Worm (Caenorhabditis elegans) whole organism, L4 larva: ENCODE measurements around the gene srbc-79.

Experiments
- F10B5.3 ChIP-seq: sonication (generic microtip); optimal IDR thresholded peaks from 2 replicates; lab custom pipeline; 2016; ENCODE audit warnings: mild to moderate bottlenecking, missing genetic modification characterization, missing compliant biosample characterization
- F37D6.2 ChIP-seq: sonication (generic microtip); optimal IDR thresholded peaks from 2 replicates; lab custom pipeline; 2016; ENCODE audit warnings: mild to moderate bottlenecking, missing genetic modification characterization, missing compliant biosample characterization
- F44E2.7 ChIP-seq: fragments of 200-800 bp; sonication (Bioruptor generic); IDR thresholded peaks from 2 replicates; pipeline ENCODE4 v2.1.2; 2022; ENCODE audit warnings: missing genetic modification characterization, missing compliant biosample characterization
- R02D3.7 ChIP-seq: fragments of 150-350 bp; sonication (generic microtip); optimal IDR thresholded peaks from 3 replicates; lab custom pipeline; 2014; ENCODE audit warnings: missing biosample characterization, missing genetic modification characterization
- T26A8.4 ChIP-seq: fragments of 200-800 bp; sonication (Bioruptor generic); IDR thresholded peaks from 2 replicates; pipeline ENCODE4 v1.3.6; 2022; ENCODE audit warnings: missing genetic modification characterization, missing compliant biosample characterization
- Y105C5A.15 ChIP-seq: fragments of 200-800 bp; sonication (Bioruptor generic); IDR thresholded peaks from 2 replicates; pipeline ENCODE4 v1.3.6; 2022; ENCODE audit warnings: missing genetic modification characterization, missing compliant biosample characterization
- Y48G9A.11 ChIP-seq: fragments of 200-800 bp; sonication (Bioruptor generic); IDR thresholded peaks from 2 replicates; pipeline ENCODE4 v1.3.6; 2022; ENCODE audit warnings: missing genetic modification reagents, missing genetic modification characterization, missing compliant biosample characterization
- ZK546.5 ChIP-seq, 2 experiments: sonication (generic microtip); optimal IDR thresholded peaks; 2 replicates each; lab custom pipeline; 2017; ENCODE audit warnings: missing biosample characterization in 2 of 2, missing genetic modification characterization in 2 of 2
- aha-1 ChIP-seq: fragments of 150-350 bp; peaks from one replicate; lab custom pipeline; 2014; ENCODE audit warnings: missing biosample characterization, missing genetic modification characterization
- aly-2 ChIP-seq: sonication (generic microtip); optimal IDR thresholded peaks from 2 replicates; lab custom pipeline; 2018; ENCODE audit warnings: missing biosample characterization, missing genetic modification characterization
- ama-1 ChIP-seq: fragments of 150-350 bp; optimal IDR thresholded peaks from 2 replicates; lab custom pipeline; 2014; ENCODE audit warnings: inconsistent platforms, mixed read lengths
- attf-4 ChIP-seq: sonication (generic microtip); optimal IDR thresholded peaks from 3 replicates; lab custom pipeline; 2017; ENCODE audit warnings: missing biosample characterization, missing genetic modification characterization
- ceh-28 ChIP-seq: fragments of 150-350 bp; optimal IDR thresholded peaks from 2 replicates; lab custom pipeline; 2014; ENCODE audit warnings: missing biosample characterization, missing genetic modification reagents, missing genetic modification characterization
- ceh-44 ChIP-seq: fragments of 200-800 bp; sonication (Bioruptor generic); IDR thresholded peaks from 2 replicates; pipeline ENCODE4 v1.3.6; 2022; ENCODE audit warnings: missing genetic modification reagents, missing genetic modification characterization, missing compliant biosample characterization
- ceh-82 ChIP-seq: sonication (generic microtip); optimal IDR thresholded peaks from 2 replicates; lab custom pipeline; 2017; ENCODE audit warnings: missing biosample characterization, missing genetic modification characterization
- ces-1 ChIP-seq: fragments of 150-350 bp; sonication (generic microtip); optimal IDR thresholded peaks from 4 replicates; lab custom pipeline; 2014; ENCODE audit warnings: missing biosample characterization, missing genetic modification reagents, missing genetic modification characterization
- daf-16 ChIP-seq, 3 experiments: sonication (generic microtip); optimal IDR thresholded peaks; 2 replicates each; lab custom pipeline; 2016 to 2017; ENCODE audit warnings: missing genetic modification characterization in 3 of 3, missing genetic modification reagents in 3 of 3, mild to moderate bottlenecking in 2 of 3, missing compliant biosample characterization in 2 of 3, missing biosample characterization in 1 of 3, moderate library complexity in 1 of 3
- dmd-9 ChIP-seq: fragments of 200-800 bp; sonication (Bioruptor generic); IDR thresholded peaks from 2 replicates; pipeline ENCODE4 v1.3.6; 2022; ENCODE audit warnings: missing genetic modification reagents, missing genetic modification characterization, missing compliant biosample characterization
- dpl-1 ChIP-seq: fragments of 150-350 bp; optimal IDR thresholded peaks from 2 replicates; lab custom pipeline; 2014; ENCODE audit warnings: missing biosample characterization, missing genetic modification reagents, missing genetic modification characterization
- dve-1 ChIP-seq: sonication (generic microtip); optimal IDR thresholded peaks from 2 replicates; lab custom pipeline; 2017; ENCODE audit warnings: antibody characterized with exemption, mild to moderate bottlenecking, missing genetic modification characterization, missing compliant biosample characterization; ENCODE audit not compliant: insufficient read depth
- egl-27 ChIP-seq: sonication (generic microtip); optimal IDR thresholded peaks from 3 replicates; lab custom pipeline; 2017; ENCODE audit warnings: missing biosample characterization, missing genetic modification reagents, missing genetic modification characterization
- egl-43 ChIP-seq: fragments of 200-800 bp; sonication (Bioruptor generic); IDR thresholded peaks from 2 replicates; pipeline ENCODE4 v1.3.6; 2022; ENCODE audit warnings: missing genetic modification reagents, missing genetic modification characterization, missing compliant biosample characterization
- fkh-10 ChIP-seq: fragments of 150-350 bp; optimal IDR thresholded peaks from 2 replicates; lab custom pipeline; 2014; ENCODE audit warnings: missing biosample characterization, missing genetic modification reagents, missing genetic modification characterization
- fos-1 ChIP-seq: fragments of 150-350 bp; optimal IDR thresholded peaks from 2 replicates; lab custom pipeline; 2014; ENCODE audit warnings: missing biosample characterization, missing genetic modification characterization
- hif-1 ChIP-seq, 2 experiments: sonication (generic microtip); optimal IDR thresholded peaks; 2 replicates each; lab custom pipeline; 2016 to 2017; ENCODE audit warnings: missing compliant biosample characterization in 2 of 2, missing genetic modification characterization in 2 of 2, missing genetic modification reagents in 2 of 2, missing genotype in 2 of 2, mild to moderate bottlenecking in 1 of 2
- lin-13 ChIP-seq: fragments of 150-350 bp; optimal IDR thresholded peaks from 2 replicates; lab custom pipeline; 2014; ENCODE audit warnings: missing biosample characterization, missing genetic modification reagents, missing genetic modification characterization
- lin-15B ChIP-seq: fragments of 150-350 bp; sonication (generic microtip); optimal IDR thresholded peaks from 3 replicates; lab custom pipeline; 2014; ENCODE audit warnings: missing biosample characterization, missing genetic modification characterization
- lin-38 ChIP-seq: fragments of 200-800 bp; sonication (Bioruptor generic); IDR thresholded peaks from 2 replicates; pipeline ENCODE4 v1.3.6; 2022; ENCODE audit warnings: missing genetic modification reagents, missing genetic modification characterization, missing compliant biosample characterization
- mdl-1 ChIP-seq, 2 experiments: fragments of 150-350 bp in 1 of 2; sonication (generic microtip) in 1 of 2; optimal IDR thresholded peaks; 2 replicates each; lab custom pipeline; 2014 to 2017; ENCODE audit warnings: missing biosample characterization in 2 of 2, missing genetic modification characterization in 2 of 2
- mep-1 ChIP-seq: fragments of 150-350 bp; sonication (generic microtip); optimal IDR thresholded peaks from 3 replicates; lab custom pipeline; 2014; ENCODE audit warnings: missing biosample characterization, missing genetic modification characterization
- mes-2 ChIP-seq: sonication (generic microtip); optimal IDR thresholded peaks from 2 replicates; lab custom pipeline; 2016; ENCODE audit warnings: missing genotype, mild to moderate bottlenecking, missing genetic modification characterization, missing compliant biosample characterization; ENCODE audit not compliant: poor library complexity, severe bottlenecking
- nhr-11 ChIP-seq: fragments of 150-350 bp; optimal IDR thresholded peaks from 2 replicates; lab custom pipeline; 2014; ENCODE audit warnings: missing biosample characterization, missing genetic modification characterization
- nhr-6 ChIP-seq: fragments of 150-350 bp; optimal IDR thresholded peaks from 2 replicates; lab custom pipeline; 2014; ENCODE audit warnings: missing biosample characterization, missing genetic modification characterization
- php-3 ChIP-seq: fragments of 200-800 bp; sonication (Bioruptor generic); IDR thresholded peaks from 2 replicates; pipeline ENCODE4 v1.3.6; 2022; ENCODE audit warnings: missing genetic modification reagents, missing genetic modification characterization, missing compliant biosample characterization
- sdz-12 ChIP-seq: fragments of 200-800 bp; sonication (Bioruptor generic); optimal IDR thresholded peaks from 2 replicates; lab custom pipeline; 2018; ENCODE audit warnings: mild to moderate bottlenecking, missing genetic modification characterization, missing compliant biosample characterization
- skn-1 ChIP-seq: fragments of 150-350 bp; optimal IDR thresholded peaks from 2 replicates; lab custom pipeline; 2014; ENCODE audit warnings: missing biosample characterization, missing genetic modification characterization
- snpc-1.2 ChIP-seq: fragments of 200-800 bp; sonication (Bioruptor generic); IDR thresholded peaks from 2 replicates; pipeline ENCODE4 v1.3.6; 2022; ENCODE audit warnings: missing genetic modification reagents, missing genetic modification characterization, missing compliant biosample characterization
- snpc-4 ChIP-seq: fragments of 150-350 bp; optimal IDR thresholded peaks from 2 replicates; lab custom pipeline; 2014; ENCODE audit warnings: missing biosample characterization, missing genetic modification characterization
- spr-3 ChIP-seq: fragments of 200-800 bp; sonication (Bioruptor generic); optimal IDR thresholded peaks from 2 replicates; lab custom pipeline; 2018; ENCODE audit warnings: mild to moderate bottlenecking, missing genetic modification characterization, missing compliant biosample characterization
- tra-1 ChIP-seq: fragments of 200-800 bp; sonication (Bioruptor generic); IDR thresholded peaks from 2 replicates; pipeline ENCODE4 v1.3.6; 2022; ENCODE audit warnings: missing genetic modification reagents, missing genetic modification characterization, missing compliant biosample characterization
- zfp-3 ChIP-seq: fragments of 200-800 bp; sonication (Bioruptor generic); conservative IDR thresholded peaks from 2 replicates; pipeline ENCODE4 v1.3.6; 2022; ENCODE audit warnings: missing genetic modification reagents, missing genetic modification characterization, missing compliant biosample characterization
- zip-2 ChIP-seq: fragments of 150-350 bp; optimal IDR thresholded peaks from 2 replicates; lab custom pipeline; 2014; ENCODE audit warnings: missing biosample characterization, missing genetic modification characterization

Gene srbc-79

ce11 chrV:20480790-20481189 is 11.5 kb downstream of the srbc-79 start:
- TF ChIP-seq sdz-12 (GFP tag; lab: Kevin White, UChicago) (no peak), ceh-28 (tag; lab: Kevin White, UChicago) (no peak), nhr-11 (tag; lab: Kevin White, UChicago) (no peak), aha-1 (no peak), F44E2.7 (GFP tag; lab: Robert Waterston, UW) (0 out of 2 replicates have a peak, but pooled peaks have one; percentile 74), egl-27 (tag; lab: Kevin White, UChicago) (no peak), mep-1 (tag; lab: Kevin White, UChicago) (no peak), php-3 (no peak), dmd-9 (GFP tag; lab: Robert Waterston, UW) (no peak), ZK546.5 (tag; optimal IDR thresholded peaks at IDR 0.05; lab: Kevin White, UChicago) (no peak), fkh-10 (no peak), lin-38 (GFP tag; lab: Robert Waterston, UW) (0 out of 2 replicates have a peak, but pooled peaks have one; percentile 21), ama-1 (lab: Kevin White, UChicago) (no peak), lin-13 (GFP tag; lab: Kevin White, UChicago) (no peak), Y48G9A.11 (GFP tag; lab: Robert Waterston, UW) (no peak; the same call in 1 of the 2 replicates), R02D3.7 (no peak), snpc-1.2 (GFP tag; lab: Robert Waterston, UW) (peak; percentile 67), T26A8.4 (no peak), attf-4 (no peak), ces-1 (GFP tag; lab: Kevin White, UChicago) (no peak), fos-1 (tag; lab: Kevin White, UChicago) (no peak), tra-1 (0 out of 2 replicates have a peak, but pooled peaks have one; percentile 6), ceh-44 (GFP tag; lab: Robert Waterston, UW) (no peak), daf-16 (GFP tag; optimal IDR thresholded peaks at IDR 0.05; lab: Kevin White, UChicago) (no peak), daf-16 (tag; optimal IDR thresholded peaks at IDR 0.05; lab: Kevin White, UChicago) (no peak), zip-2 (tag; lab: Kevin White, UChicago) (no peak), egl-43 (GFP tag; lab: Robert Waterston, UW) (0 out of 2 replicates have a peak, but pooled peaks have one; percentile 17), Y105C5A.15 (GFP tag; lab: Robert Waterston, UW) (0 out of 2 replicates have a peak, but pooled peaks have one; percentile 49), F37D6.2 (tag; lab: Kevin White, UChicago) (no peak), dpl-1 (GFP tag; lab: Kevin White, UChicago) (no peak), aly-2 (no peak), hif-1 (tag; optimal IDR thresholded peaks at IDR 0.05; lab: Kevin White, UChicago) (no peak), F10B5.3 (no peak), snpc-4 (no peak), zfp-3 (no peak), ceh-82 (tag; lab: Kevin White, UChicago) (no peak), nhr-6 (tag; lab: Kevin White, UChicago) (no peak), skn-1 (tag; lab: Kevin White, UChicago) (no peak), dve-1 (tag; lab: Kevin White, UChicago) (no peak), lin-15B (no peak), mdl-1 (tag; optimal IDR thresholded peaks at IDR 0.05; lab: Kevin White, UChicago) (no peak), spr-3 (GFP tag; lab: Kevin White, UChicago) (no peak), mes-2 (tag; lab: Kevin White, UChicago) (no peak)

ce11 chrV:20480227-20480626 is 12.1 kb downstream of the srbc-79 start:
- TF ChIP-seq F44E2.7 (GFP tag; lab: Robert Waterston, UW), result peak; percentile 82; the same call in 1 of the 2 replicates
